Worm (Caenorhabditis elegans): ENCODE results near the gene F58B4.2.

The F58B4.2 gene

DNA sequence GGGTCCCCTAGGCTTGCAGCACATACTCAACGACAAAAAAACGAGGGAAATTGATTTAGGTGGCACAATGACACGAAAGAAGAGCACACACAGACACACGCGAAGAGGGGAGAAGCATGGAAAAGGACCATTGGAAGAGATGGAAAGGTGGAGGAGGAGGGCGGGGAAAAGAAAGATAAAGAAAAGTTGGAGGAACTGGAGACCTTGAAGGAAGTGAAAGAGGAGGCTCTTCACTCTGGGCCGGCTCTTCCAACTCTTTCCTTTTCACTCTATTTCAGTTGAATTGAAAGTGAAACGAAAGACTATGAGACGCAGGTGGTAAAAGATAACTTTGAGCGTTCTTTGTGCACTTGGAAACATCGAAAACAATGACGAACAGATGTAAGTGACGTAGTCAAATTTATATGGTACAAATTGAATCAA lies 43.2 kb upstream of the F58B4.2 start (continued):
- TF ChIP-seq madf-6 (GFP tag; IDR thresholded peaks at IDR 0.05) (0 out of 2 replicates have a peak, but pooled peaks have one; percentile 12), atf-7 (tag; optimal IDR thresholded peaks at IDR 0.05) (peak; percentile 48), ets-4 (GFP tag; optimal IDR thresholded peaks at IDR 0.05) (no peak), somi-1 (GFP tag; optimal IDR thresholded peaks at IDR 0.05) (peak; percentile 40), ZK185.1 (tag; optimal IDR thresholded peaks at IDR 0.05; ENCODE audit: poor library complexity, severe bottlenecking) (peak; percentile 19), madf-10 (tag; optimal IDR thresholded peaks at IDR 0.05) (peak; percentile 12), pbrm-1 (GFP tag; IDR thresholded peaks at IDR 0.05) (peak; percentile 52; the same call in 1 of the 2 replicates), tbp1 (GFP tag; optimal IDR thresholded peaks at IDR 0.05) (peak; percentile 10), F10E7.11 (tag; optimal IDR thresholded peaks at IDR 0.05) (peak; percentile 56), ekl-4 (GFP tag; IDR thresholded peaks at IDR 0.05) (0 out of 2 replicates have a peak, but pooled peaks have one; percentile 39), attf-5 (GFP tag; optimal IDR thresholded peaks at IDR 0.05) (peak; percentile 38)

- TF ChIP-seq let-607 (tag; optimal IDR thresholded peaks at IDR 0.05) (peak; percentile 37 to 77), pbrm-1 (GFP tag; IDR thresholded peaks at IDR 0.05) (peak; percentile 57; the same call in 1 of the 2 replicates), gei-17 (GFP tag; optimal IDR thresholded peaks at IDR 0.05) (no peak), Y53G8AR.9 (GFP tag; conservative IDR thresholded peaks at IDR 0.05) (0 out of 2 replicates have a peak, but pooled peaks have one; percentile 10), nhr-179 (tag; optimal IDR thresholded peaks at IDR 0.05) (no peak), atf-7 (tag; optimal IDR thresholded peaks at IDR 0.05) (peak; percentile 11), nhr-27 (tag; optimal IDR thresholded peaks at IDR 0.05) (no peak), ekl-4 (GFP tag; IDR thresholded peaks at IDR 0.05) (0 out of 2 replicates have a peak, but pooled peaks have one; percentile 43), nhr-80 (tag; optimal IDR thresholded peaks at IDR 0.05) (peak; percentile 90), dox-1 (GFP tag; IDR thresholded peaks at IDR 0.05) (peak; percentile 48), mel-28 (tag; optimal IDR thresholded peaks at IDR 0.05; ENCODE audit: borderline replicate concordance) (no peak)
Measured at ce11 chrV:10960544-10960943, 42.3 kb upstream of the F58B4.2 start, which contains the start of gene vps-36. Gene vps-36 (minus strand): TSS chrV:10960669.

DNA sequence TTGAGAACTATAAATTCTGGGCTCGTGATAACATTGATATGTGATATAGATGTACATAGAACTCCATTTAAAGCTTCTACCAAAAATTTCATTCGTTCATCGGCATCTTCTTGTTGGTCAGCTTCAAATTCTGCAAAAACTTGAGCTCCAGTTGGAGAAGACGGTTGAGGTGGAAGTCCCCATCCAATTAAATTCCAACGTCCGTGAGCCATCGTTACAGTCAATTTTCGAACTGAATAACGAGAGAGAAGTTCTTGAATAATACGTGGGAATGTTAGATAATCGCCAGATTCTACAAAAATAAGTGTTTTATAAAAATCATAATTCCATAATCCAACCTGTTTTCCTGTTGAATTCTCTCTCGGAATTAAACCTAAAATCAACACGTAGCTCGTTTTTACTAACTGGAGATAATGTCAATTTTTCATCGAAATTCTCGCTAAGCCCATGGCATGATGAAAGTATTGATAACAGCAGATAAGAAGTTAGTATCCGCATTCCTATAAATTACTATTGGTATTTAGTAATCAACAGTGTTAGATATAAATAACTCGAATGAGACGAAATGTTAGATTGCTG lies 40.1 kb upstream of the F58B4.2 start, which contains the start of gene pigt-1:
pigt-1 (minus strand) TSS at position 500 of the 579 bp plus-strand sequence.
- TF ChIP-seq lin-54 (GFP tag; optimal IDR thresholded peaks at IDR 0.05) (peak; percentile 29), snpc-4 (GFP tag; optimal IDR thresholded peaks at IDR 0.05) (no peak), snpc-4 (tag; optimal IDR thresholded peaks at IDR 0.05) (peak in 1 of 4 experiments; percentile 9), mcd-1 (GFP tag; IDR thresholded peaks at IDR 0.05) (peak; percentile 28; the same call in 1 of the 2 replicates), hsf-1 (GFP tag; IDR thresholded peaks at IDR 0.05) (0 out of 2 replicates have a peak, but pooled peaks have one; percentile 14), dpff-1 (tag; optimal IDR thresholded peaks at IDR 0.05) (no peak), F22D6.2 (tag; optimal IDR thresholded peaks at IDR 0.05) (no peak), B0336.3 (GFP tag; IDR thresholded peaks at IDR 0.05) (peak; percentile 66; the same call in 1 of the 2 replicates), athp-1 (tag; optimal IDR thresholded peaks at IDR 0.05) (peak; percentile 9), chd-7 (tag; optimal IDR thresholded peaks at IDR 0.05) (peak; percentile 23), cebp-1 (GFP tag; IDR thresholded peaks at IDR 0.05) (no peak), cebp-1 (tag; optimal IDR thresholded peaks at IDR 0.05) (peak; percentile 30), madf-10 (tag; optimal IDR thresholded peaks at IDR 0.05) (no peak), mes-4 (tag; optimal IDR thresholded peaks at IDR 0.05) (no peak), sdz-38 (tag; optimal IDR thresholded peaks at IDR 0.05) (no peak), snpc-1.3 (tag; optimal IDR thresholded peaks at IDR 0.05; ENCODE audit: insufficient read depth) (no peak), B0035.1 (tag; optimal IDR thresholded peaks at IDR 0.05) (no peak), F39B2.1 (GFP tag; IDR thresholded peaks at IDR 0.05) (no peak), egl-18 (GFP tag; IDR thresholded peaks at IDR 0.05) (no peak), let-607 (tag; optimal IDR thresholded peaks at IDR 0.05) (peak in 1 of 2 experiments; percentile 0), lsl-1 (GFP tag; optimal IDR thresholded peaks at IDR 0.05) (no peak), F57A8.1 (GFP tag; optimal IDR thresholded peaks at IDR 0.05) (no peak), unc-130 (GFP tag; optimal IDR thresholded peaks at IDR 0.05) (peak; percentile 15), F49E8.2 (tag; optimal IDR thresholded peaks at IDR 0.05; ENCODE audit: insufficient read depth) (no peak), unc-62 (GFP tag; optimal IDR thresholded peaks at IDR 0.05) (no peak), ets-4 (GFP tag; optimal IDR thresholded peaks at IDR 0.05) (peak; percentile 11), bed-2 (GFP tag; IDR thresholded peaks at IDR 0.05) (no peak), nfyb-1 (GFP tag; IDR thresholded peaks at IDR 0.05) (no peak)
